Fruit fly (Drosophila melanogaster) Kc167 (cell line): ENCODE data around the gene Adgf-A2.

Source experiments
- Sin3A ChIP-seq: fragments of >200 bp; optimal IDR thresholded peaks from 2 replicates; lab custom pipeline; 2018; ENCODE audit warnings: missing external identifiers
- h ChIP-seq: fragments of >200 bp; optimal IDR thresholded peaks from 3 replicates; lab custom pipeline; 2018; ENCODE audit warnings: missing external identifiers
- insv ChIP-seq: fragments of >200 bp; optimal IDR thresholded peaks from 3 replicates; lab custom pipeline; 2018; ENCODE audit warnings: missing external identifiers
- psq ChIP-seq: fragments of >200 bp; optimal IDR thresholded peaks from 2 replicates; lab custom pipeline; 2017; ENCODE audit warnings: missing external identifiers

DNA sequence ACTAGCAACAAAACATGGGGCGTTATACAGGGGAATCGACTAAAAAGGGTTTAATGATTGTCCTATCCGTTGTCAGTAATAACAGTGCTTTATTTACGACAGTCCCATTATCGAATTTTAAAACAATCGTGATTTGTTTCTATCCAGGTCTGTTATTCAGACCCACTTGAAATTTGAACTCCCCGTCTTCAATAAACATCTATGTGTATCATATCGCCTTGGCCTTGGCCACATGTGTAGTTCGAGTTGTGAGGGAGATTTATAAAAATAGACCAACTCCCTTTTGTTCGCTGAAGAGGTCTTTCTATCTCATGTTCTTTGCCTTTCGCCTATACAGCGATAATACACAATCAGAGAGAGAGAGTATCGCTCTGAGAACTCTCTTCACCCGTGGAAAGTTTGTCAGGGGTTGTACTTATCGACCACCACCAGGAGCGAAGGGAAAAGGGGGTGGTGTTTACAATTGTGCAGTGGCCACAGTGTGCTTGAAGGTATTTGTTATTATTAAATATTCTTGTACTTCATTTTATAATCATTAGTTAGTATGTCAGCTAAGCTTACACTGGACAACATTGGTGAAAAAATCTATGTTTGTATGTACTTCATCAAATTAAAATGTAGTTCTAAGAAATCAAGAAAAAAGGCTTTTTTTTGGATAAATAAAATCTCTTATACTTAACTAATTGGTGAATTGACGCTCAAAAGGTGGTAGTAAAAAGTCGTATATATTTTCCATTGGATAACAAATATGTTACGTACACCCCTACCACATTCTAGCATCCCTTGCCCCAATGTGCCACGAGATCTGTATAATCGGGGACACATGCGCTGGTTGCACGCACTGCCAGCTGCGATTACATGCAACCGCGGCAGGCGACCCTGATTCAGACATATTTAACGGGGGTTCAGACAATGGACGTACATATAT lies 6.5 kb downstream of the Adgf-A2 start:
- TF ChIP-seq insv (lab: Kevin White, UChicago), result no peak
- TF ChIP-seq psq (lab: Kevin White, UChicago), result no peak
- no peak for TF ChIP-seq h (lab: Kevin White, UChicago)
- TF ChIP-seq Sin3A (lab: Kevin White, UChicago), result no peak
